Fruit fly (Drosophila melanogaster) whole organism, embryonic: ENCODE measurements around the gene Doc1.

Experiments
- Antp ChIP-seq: fragments of 200-800 bp; sonication (Bioruptor generic); optimal IDR thresholded peaks from 3 replicates; lab custom pipeline; 2016; ENCODE audit warnings: missing biosample characterization, missing genetic modification characterization
- Atf6 ChIP-seq: fragments of 200-800 bp; sonication (Bioruptor generic); IDR thresholded peaks from 2 replicates; pipeline ENCODE4 v1.3.6; 2022; ENCODE audit warnings: missing biosample characterization, missing genetic modification characterization
- CG10366 ChIP-seq: fragments of 200-800 bp; sonication (Bioruptor generic); IDR thresholded peaks from 2 replicates; pipeline ENCODE4 v1.3.6; 2022; ENCODE audit warnings: missing biosample characterization, missing genetic modification characterization
- CG10543 ChIP-seq: fragments of 200-800 bp; sonication (Bioruptor generic); optimal IDR thresholded peaks from 3 replicates; lab custom pipeline; 2017; ENCODE audit warnings: missing biosample characterization, mild to moderate bottlenecking, missing genetic modification characterization, moderate library complexity
- CG11456 ChIP-seq: fragments of 200-800 bp; sonication (Bioruptor generic); IDR thresholded peaks from 3 replicates; pipeline ENCODE4 v1.3.6; 2022; ENCODE audit warnings: missing biosample characterization, missing genetic modification characterization
- CG12071 ChIP-seq: fragments of 200-800 bp; sonication (Bioruptor generic); optimal IDR thresholded peaks from 3 replicates; lab custom pipeline; 2018; ENCODE audit warnings: missing biosample characterization, mild to moderate bottlenecking, missing genetic modification characterization
- CG12104 ChIP-seq: fragments of 200-800 bp; sonication (Bioruptor generic); optimal IDR thresholded peaks from 3 replicates; lab custom pipeline; 2016; ENCODE audit warnings: missing biosample characterization, missing genetic modification characterization
- CG12299 ChIP-seq: fragments of 200-800 bp; sonication (Bioruptor generic); optimal IDR thresholded peaks from 2 replicates; lab custom pipeline; 2018; ENCODE audit warnings: missing biosample characterization, mild to moderate bottlenecking, missing genetic modification characterization
- CG14014 ChIP-seq: fragments of 200-800 bp; sonication (Bioruptor generic); IDR thresholded peaks from 2 replicates; pipeline ENCODE4 v1.3.6; 2022; ENCODE audit warnings: missing biosample characterization, missing genetic modification characterization
- CG14667 ChIP-seq: fragments of 200-800 bp; sonication (Bioruptor generic); IDR thresholded peaks from 2 replicates; pipeline ENCODE4 v1.3.6; 2022; ENCODE audit warnings: missing biosample characterization, missing genetic modification characterization
- CG17568 ChIP-seq: fragments of 200-800 bp; sonication (Bioruptor generic); optimal IDR thresholded peaks from 2 replicates; lab custom pipeline; 2018; ENCODE audit warnings: missing biosample characterization, mild to moderate bottlenecking, missing genetic modification characterization, moderate library complexity
- CG17612 ChIP-seq: fragments of 200-800 bp; sonication (Bioruptor generic); IDR thresholded peaks from 2 replicates; pipeline ENCODE4 v1.3.6; 2022; ENCODE audit warnings: missing biosample characterization, missing genetic modification characterization
- CG17829 ChIP-seq: fragments of 200-800 bp; optimal IDR thresholded peaks from 2 replicates; lab custom pipeline; 2019; ENCODE audit warnings: missing biosample characterization, mild to moderate bottlenecking, missing genetic modification characterization, moderate library complexity
- CG1792 ChIP-seq: fragments of 200-800 bp; sonication (Bioruptor generic); optimal IDR thresholded peaks from 2 replicates; lab custom pipeline; 2016; ENCODE audit warnings: missing biosample characterization, missing genetic modification characterization
- CG2202 ChIP-seq: fragments of 200-800 bp; sonication (Bioruptor generic); optimal IDR thresholded peaks from 2 replicates; lab custom pipeline; 2018; ENCODE audit warnings: missing biosample characterization, mild to moderate bottlenecking, missing genetic modification characterization
- CG32772 ChIP-seq: fragments of 200-800 bp; sonication (Bioruptor generic); IDR thresholded peaks from 2 replicates; pipeline ENCODE4 v1.3.6; 2022; ENCODE audit warnings: missing biosample characterization, missing genetic modification characterization
- CG3847 ChIP-seq: fragments of 200-800 bp; sonication (Bioruptor generic); IDR thresholded peaks from 2 replicates; pipeline ENCODE4 v1.3.6; 2022; ENCODE audit warnings: missing biosample characterization, missing genetic modification characterization
- CG43689 ChIP-seq: fragments of 200-800 bp; sonication (Bioruptor generic); IDR thresholded peaks from 2 replicates; pipeline ENCODE4 v1.3.6; 2022; ENCODE audit warnings: missing biosample characterization, missing genetic modification characterization
- CG4617 ChIP-seq: fragments of 200-800 bp; sonication (Bioruptor generic); optimal IDR thresholded peaks from 3 replicates; lab custom pipeline; 2016; ENCODE audit warnings: missing biosample characterization, missing genetic modification characterization, borderline replicate concordance
- CG6854 ChIP-seq: fragments of 200-800 bp; sonication (Bioruptor generic); optimal IDR thresholded peaks from 3 replicates; lab custom pipeline; 2017; ENCODE audit warnings: missing biosample characterization, mild to moderate bottlenecking, missing genetic modification characterization
- CG7357 ChIP-seq: fragments of 200-800 bp; sonication (Bioruptor generic); IDR thresholded peaks from 3 replicates; pipeline ENCODE4 v1.3.6; 2022; ENCODE audit warnings: missing biosample characterization, missing genetic modification characterization
- CG7556 ChIP-seq: fragments of 200-800 bp; sonication (Bioruptor generic); optimal IDR thresholded peaks from 2 replicates; lab custom pipeline; 2017; ENCODE audit warnings: missing biosample characterization, mild to moderate bottlenecking, missing genetic modification characterization
- CG8281 ChIP-seq: fragments of 200-800 bp; sonication (Bioruptor generic); optimal IDR thresholded peaks from 2 replicates; lab custom pipeline; 2018; ENCODE audit warnings: missing biosample characterization, mild to moderate bottlenecking, missing genetic modification characterization, moderate library complexity
- CoRest ChIP-seq: fragments of 200-800 bp; sonication (Bioruptor generic); optimal IDR thresholded peaks from 3 replicates; lab custom pipeline; 2018; ENCODE audit warnings: missing biosample characterization, mild to moderate bottlenecking, missing genetic modification characterization, moderate library complexity
- Dref ChIP-seq: fragments of 200-800 bp; sonication (Bioruptor generic); IDR thresholded peaks from 2 replicates; pipeline ENCODE4 v1.3.6; 2022; ENCODE audit warnings: missing biosample characterization, missing genetic modification characterization
- Eip74EF ChIP-seq, 2 experiments: fragments of 200-800 bp in 1 of 2; fragments of >200 bp in 1 of 2; sonication (Bioruptor generic) in 1 of 2; optimal IDR thresholded peaks; 2 replicates each; lab custom pipeline; 2017 to 2019; ENCODE audit warnings: missing biosample characterization in 2 of 2, missing genetic modification characterization in 2 of 2, mild to moderate bottlenecking in 1 of 2, moderate library complexity in 1 of 2
- Fer1 ChIP-seq: fragments of 200-800 bp; sonication (Bioruptor generic); optimal IDR thresholded peaks from 2 replicates; lab custom pipeline; 2017; ENCODE audit warnings: missing biosample characterization, mild to moderate bottlenecking, missing genetic modification characterization
- Hand ChIP-seq: fragments of 200-800 bp; sonication (Bioruptor generic); optimal IDR thresholded peaks from 2 replicates; lab custom pipeline; 2017; ENCODE audit warnings: mild to moderate bottlenecking, missing biosample characterization, missing genetic modification reagents, missing genetic modification characterization
- Pdp1 ChIP-seq, 2 experiments: fragments of 200-800 bp; sonication (Bioruptor generic); optimal IDR thresholded peaks; 3 replicates each; lab custom pipeline; 2016; ENCODE audit warnings: missing biosample characterization in 2 of 2, missing genetic modification characterization in 2 of 2, mild to moderate bottlenecking in 1 of 2, moderate library complexity in 1 of 2
- Ssrp ChIP-seq: fragments of 200-800 bp; sonication (Bioruptor generic); optimal IDR thresholded peaks from 2 replicates; lab custom pipeline; 2018; ENCODE audit warnings: missing biosample characterization, mild to moderate bottlenecking, missing genetic modification characterization, moderate library complexity
- Stat92E ChIP-seq, 3 experiments: fragments of >200 bp in 2 of 3; fragments of 200-800 bp in 1 of 3; sonication (Bioruptor generic) in 1 of 3; optimal IDR thresholded peaks; 2 replicates each; lab custom pipeline; 2017 to 2019; ENCODE audit warnings: missing biosample characterization in 3 of 3, missing genetic modification characterization in 3 of 3, mild to moderate bottlenecking in 1 of 3, moderate library complexity in 1 of 3
- Usf ChIP-seq: fragments of 200-800 bp; sonication (Bioruptor generic); optimal IDR thresholded peaks from 2 replicates; lab custom pipeline; 2017; ENCODE audit warnings: missing genotype, missing biosample characterization, missing genetic modification characterization
- amos ChIP-seq: fragments of 200-800 bp; sonication (Bioruptor generic); IDR thresholded peaks from 2 replicates; pipeline ENCODE4 v1.3.6; 2022; ENCODE audit warnings: missing biosample characterization, missing genetic modification characterization; ENCODE audit not compliant: partially characterized antibody
- crc ChIP-seq: fragments of 200-800 bp; sonication (Bioruptor generic); optimal IDR thresholded peaks from 2 replicates; lab custom pipeline; 2016; ENCODE audit warnings: missing biosample characterization, missing genetic modification characterization
- cwo ChIP-seq: fragments of 200-800 bp; sonication (Bioruptor generic); optimal IDR thresholded peaks from 3 replicates; lab custom pipeline; 2017; ENCODE audit warnings: missing biosample characterization, missing genetic modification characterization, mild to moderate bottlenecking, moderate library complexity, missing genetic modification reagents
- da ChIP-seq: fragments of 200-800 bp; sonication (Bioruptor generic); optimal IDR thresholded peaks from 2 replicates; lab custom pipeline; 2016; ENCODE audit warnings: missing biosample characterization, missing genetic modification characterization
- dati ChIP-seq: fragments of 200-800 bp; sonication (Bioruptor generic); IDR thresholded peaks from 2 replicates; pipeline ENCODE4 v1.3.6; 2022; ENCODE audit warnings: missing biosample characterization, missing genetic modification characterization
- ems ChIP-seq: fragments of 200-800 bp; sonication (Bioruptor generic); optimal IDR thresholded peaks from 3 replicates; lab custom pipeline; 2016; ENCODE audit warnings: missing biosample characterization, missing genetic modification characterization
- ind ChIP-seq: fragments of 200-800 bp; sonication (Bioruptor generic); optimal IDR thresholded peaks from 3 replicates; lab custom pipeline; 2016; ENCODE audit warnings: missing biosample characterization, missing genetic modification characterization
- lab ChIP-seq: fragments of 200-800 bp; sonication (Bioruptor generic); optimal IDR thresholded peaks from 3 replicates; lab custom pipeline; 2017; ENCODE audit warnings: missing biosample characterization, missing genetic modification characterization, mild to moderate bottlenecking, moderate library complexity, missing genetic modification reagents
- nerfin-2 ChIP-seq: fragments of 200-800 bp; sonication (Bioruptor generic); IDR thresholded peaks from 2 replicates; pipeline ENCODE4 v1.3.6; 2022; ENCODE audit warnings: missing biosample characterization, missing genetic modification characterization; ENCODE audit not compliant: partially characterized antibody
- sisA ChIP-seq: fragments of 200-800 bp; sonication (Bioruptor generic); IDR thresholded peaks from 2 replicates; pipeline ENCODE4 v1.3.6; 2022; ENCODE audit warnings: missing biosample characterization, missing genetic modification characterization
- sob ChIP-seq: fragments of 200-800 bp; sonication (Bioruptor generic); IDR thresholded peaks from 2 replicates; pipeline ENCODE4 v1.3.6; 2022; ENCODE audit warnings: missing biosample characterization, missing genetic modification characterization
- stwl ChIP-seq: fragments of 200-800 bp; sonication (Bioruptor generic); optimal IDR thresholded peaks from 3 replicates; lab custom pipeline; 2018; ENCODE audit warnings: missing biosample characterization, mild to moderate bottlenecking, missing genetic modification characterization, moderate library complexity
- tap ChIP-seq: fragments of 200-800 bp; optimal IDR thresholded peaks from 3 replicates; lab custom pipeline; 2019; ENCODE audit warnings: missing biosample characterization, mild to moderate bottlenecking, missing genetic modification characterization, moderate library complexity
- tll ChIP-seq, 2 experiments: fragments of 200-800 bp in 1 of 2; fragments of >200 bp in 1 of 2; sonication (Bioruptor generic) in 1 of 2; optimal IDR thresholded peaks; 2 replicates each; lab custom pipeline; 2017 to 2019; ENCODE audit warnings: missing biosample characterization in 2 of 2, missing genetic modification characterization in 2 of 2, mild to moderate bottlenecking in 1 of 2, moderate library complexity in 1 of 2
- twi ChIP-seq: fragments of 200-800 bp; optimal IDR thresholded peaks from 2 replicates; lab custom pipeline; 2019; ENCODE audit warnings: missing biosample characterization, mild to moderate bottlenecking, missing genetic modification characterization, moderate library complexity
- vfl ChIP-seq: fragments of 200-800 bp; sonication (Bioruptor generic); optimal IDR thresholded peaks from 2 replicates; lab custom pipeline; 2016; ENCODE audit warnings: missing biosample characterization, missing genetic modification characterization
- yki ChIP-seq: fragments of >200 bp; optimal IDR thresholded peaks from 3 replicates; lab custom pipeline; 2018

Doc1 gene

DNA sequence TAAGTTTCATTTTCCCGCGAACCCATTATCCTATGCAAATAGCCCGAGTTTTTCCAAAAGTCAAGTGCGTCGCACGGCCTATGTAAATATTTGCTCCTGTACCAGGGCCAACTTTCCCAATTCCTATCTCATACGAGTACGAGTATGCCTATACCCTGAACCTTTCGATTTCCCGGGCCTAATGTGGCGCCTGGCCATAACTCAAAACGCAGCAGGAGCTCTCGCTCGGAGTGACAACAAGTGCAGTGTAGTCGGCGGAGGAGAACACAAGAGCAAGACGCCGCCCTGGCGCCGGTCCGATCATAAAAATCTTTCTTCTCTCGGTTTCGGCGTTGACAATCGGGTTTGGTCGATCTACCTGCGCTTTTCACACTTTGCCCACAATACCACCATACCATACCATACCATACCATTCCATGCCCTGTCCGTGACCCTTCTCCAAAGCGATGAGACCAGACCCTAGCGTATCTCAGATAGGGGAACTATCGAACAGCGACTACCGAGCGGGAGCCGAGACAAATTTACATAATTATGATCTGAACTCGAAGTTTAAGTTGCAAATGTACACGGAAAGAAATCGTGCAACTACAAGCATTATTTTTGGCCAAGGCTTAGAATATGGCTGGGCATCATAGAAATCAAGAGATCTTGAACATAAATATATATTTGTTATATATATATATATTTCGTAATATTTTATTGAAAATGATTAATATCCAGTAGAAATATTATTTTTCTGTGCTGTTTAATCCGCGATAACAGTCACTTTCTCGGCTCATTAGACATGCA lies 1.2 kb downstream of the Doc1 start (continued):
- TF ChIP-seq CG17612 (GFP tag; lab: Robert Waterston, UW) (no peak), Antp (no peak), Ssrp (peak; percentile 68), stwl (tag; lab: Kevin White, UChicago) (no peak), Usf (GFP tag; lab: Kevin White, UChicago) (no peak), CG1792 (GFP tag; lab: Kevin White, UChicago) (no peak), sob (GFP tag; lab: Robert Waterston, UW) (no peak), CG2202 (peak; percentile 27), CG32772 (no peak), Stat92E (GFP tag; optimal IDR thresholded peaks at IDR 0.05; lab: Kevin White, UChicago) (no peak), CG14014 (no peak), CG12071 (no peak), nerfin-2 (GFP tag; lab: Robert Waterston, UW) (no peak), tap (tag; lab: Kevin White, UChicago) (peak; percentile 40), Pdp1 (GFP tag; optimal IDR thresholded peaks at IDR 0.05; lab: Kevin White, UChicago) (no peak), CG6854 (GFP tag; lab: Kevin White, UChicago) (no peak), ind (GFP tag; lab: Kevin White, UChicago) (no peak), cwo (no peak), crc (GFP tag; lab: Kevin White, UChicago) (no peak), CG11456 (no peak), CG10543 (GFP tag; lab: Kevin White, UChicago) (no peak), twi (peak; percentile 48), lab (GFP tag; lab: Kevin White, UChicago) (no peak), dati (0 out of 2 replicates have a peak, but pooled peaks have one; percentile 11), sisA (GFP tag; lab: Robert Waterston, UW) (peak; percentile 34; the same call in 1 of the 2 replicates), CG7357 (GFP tag; lab: Robert Waterston, UW) (no peak), CG43689 (GFP tag; lab: Robert Waterston, UW) (no peak), yki (lab: Kevin White, UChicago) (no peak), amos (no peak), Fer1 (no peak), Dref (GFP tag; lab: Robert Waterston, UW) (no peak), CG12104 (GFP tag; lab: Kevin White, UChicago) (no peak), Hand (GFP tag; lab: Kevin White, UChicago) (no peak), CG12299 (tag; lab: Kevin White, UChicago) (no peak), Atf6 (GFP tag; lab: Robert Waterston, UW) (no peak), CG17568 (GFP tag; lab: Kevin White, UChicago) (no peak), CoRest (tag; lab: Kevin White, UChicago) (peak; percentile 37), CG7556 (GFP tag; lab: Kevin White, UChicago) (peak; percentile 39), CG8281 (no peak), tll (GFP tag; optimal IDR thresholded peaks at IDR 0.05; lab: Kevin White, UChicago) (peak in 1 of 2 experiments; percentile 98), ems (GFP tag; lab: Kevin White, UChicago) (no peak), CG14667 (GFP tag; lab: Robert Waterston, UW) (peak; percentile 27; the same call in 1 of the 2 replicates), CG10366 (GFP tag; lab: Robert Waterston, UW) (no peak), vfl (no peak), CG17829 (peak; percentile 67), da (no peak), CG4617 (GFP tag; lab: Kevin White, UChicago) (no peak), Eip74EF (GFP tag; optimal IDR thresholded peaks at IDR 0.05; lab: Kevin White, UChicago) (peak in 1 of 2 experiments; percentile 25), CG3847 (GFP tag; lab: Robert Waterston, UW) (no peak)
